Worm (Caenorhabditis elegans): ENCODE results near the gene T01D1.8.

T01D1.8 gene

ce11 chrII:162182-162581 lies 24.4 kb upstream of the T01D1.8 start, which contains the start of gene etr-1:
etr-1 (plus strand) TSS chrII:162374.
- peak; percentile 92 for TF ChIP-seq dmd-6 (GFP tag; IDR thresholded peaks at IDR 0.05)
- TF ChIP-seq tag-97 (GFP tag; IDR thresholded peaks at IDR 0.05) = no peak
- peak; percentile 37; the same call in 1 of the 2 replicates for TF ChIP-seq mxl-2 (GFP tag; conservative IDR thresholded peaks at IDR 0.05)
- TF ChIP-seq daf-16 (GFP tag; optimal IDR thresholded peaks at IDR 0.05) = no peak
- peak; percentile 82 for TF ChIP-seq daf-16 (tag; optimal IDR thresholded peaks at IDR 0.05)
- TF ChIP-seq nhr-28 (tag; optimal IDR thresholded peaks at IDR 0.05) = peak; percentile 92
- TF ChIP-seq nhr-111 (GFP tag; optimal IDR thresholded peaks at IDR 0.05) = no peak
- TF ChIP-seq mxl-3 (GFP tag; optimal IDR thresholded peaks at IDR 0.05) = peak; percentile 88
- TF ChIP-seq mep-1 (tag; optimal IDR thresholded peaks at IDR 0.05) = peak; percentile 16
- no peak for TF ChIP-seq zfp-2 (tag; optimal IDR thresholded peaks at IDR 0.05)
- TF ChIP-seq cey-2 (tag; optimal IDR thresholded peaks at IDR 0.05; ENCODE audit: borderline replicate concordance, insufficient read depth) = peak; percentile 48
- TF ChIP-seq rbr-2 (tag; optimal IDR thresholded peaks at IDR 0.05) = no peak
- TF ChIP-seq Y75B8A.6 (GFP tag; IDR thresholded peaks at IDR 0.05) = no peak
- TF ChIP-seq madf-5 (GFP tag; IDR thresholded peaks at IDR 0.05) = no peak
- TF ChIP-seq sdz-12 (GFP tag; optimal IDR thresholded peaks at IDR 0.05) = no peak
- TF ChIP-seq ztf-11 (tag; optimal IDR thresholded peaks at IDR 0.05) = no peak
- no peak for TF ChIP-seq daf-19 (GFP tag; conservative IDR thresholded peaks at IDR 0.05)
- TF ChIP-seq hlh-11 (tag; optimal IDR thresholded peaks at IDR 0.05) = peak; percentile 94
- peak in 1 of 2 experiments; percentile 57 for TF ChIP-seq mdl-1 (tag; optimal IDR thresholded peaks at IDR 0.05)
- no peak for TF ChIP-seq ceh-82 (tag; optimal IDR thresholded peaks at IDR 0.05)
- TF ChIP-seq spr-3 (GFP tag; optimal IDR thresholded peaks at IDR 0.05) = no peak
- peak; percentile 64 for TF ChIP-seq nhr-41 (GFP tag; IDR thresholded peaks at IDR 0.05)
- TF ChIP-seq lin-29 (GFP tag; IDR thresholded peaks at IDR 0.05) = no peak
- peak in 1 of 2 experiments; percentile 13 for TF ChIP-seq unc-62 (GFP tag; optimal IDR thresholded peaks at IDR 0.05 in 1 of 2)
- TF ChIP-seq unc-62 (tag; optimal IDR thresholded peaks at IDR 0.05) = no peak
- no peak for TF ChIP-seq Y105C5A.15 (GFP tag; IDR thresholded peaks at IDR 0.05)
- no peak for TF ChIP-seq spr-1 (tag; optimal IDR thresholded peaks at IDR 0.05)
- 0 out of 2 replicates have a peak, but pooled peaks have one; percentile 21 for TF ChIP-seq arid-1 (GFP tag; conservative IDR thresholded peaks at IDR 0.05)
- TF ChIP-seq zag-1 (tag; optimal IDR thresholded peaks at IDR 0.05) = no peak
- no peak for TF ChIP-seq mdt-29 (GFP tag; IDR thresholded peaks at IDR 0.05)
- TF ChIP-seq lin-38 (GFP tag; IDR thresholded peaks at IDR 0.05) = peak; percentile 25; the same call in 1 of the 2 replicates
- TF ChIP-seq Y5F2A.4 (GFP tag; optimal IDR thresholded peaks at IDR 0.05) = no peak
- TF ChIP-seq duxl-1 (tag; optimal IDR thresholded peaks at IDR 0.05; ENCODE audit: poor library complexity) = no peak
- TF ChIP-seq hif-1 (tag; optimal IDR thresholded peaks at IDR 0.05) = no peak
- no peak for TF ChIP-seq aly-2 (tag; optimal IDR thresholded peaks at IDR 0.05)
- no peak for TF ChIP-seq T20F7.1 (GFP tag; optimal IDR thresholded peaks at IDR 0.05)
- TF ChIP-seq ceh-20 (GFP tag; IDR thresholded peaks at IDR 0.05) = peak; percentile 61
- TF ChIP-seq madf-9 (GFP tag; conservative IDR thresholded peaks at IDR 0.05) = no peak
- TF ChIP-seq set-16 (GFP tag; IDR thresholded peaks at IDR 0.05) = no peak
- no peak for TF ChIP-seq egl-43 (GFP tag; IDR thresholded peaks at IDR 0.05)
- TF ChIP-seq ceh-62 (tag; optimal IDR thresholded peaks at IDR 0.05) = no peak
- TF ChIP-seq nhr-25 (tag; optimal IDR thresholded peaks at IDR 0.05; ENCODE audit: borderline replicate concordance, insufficient read depth) = peak; percentile 16
- no peak for TF ChIP-seq T26A8.4 (GFP tag; IDR thresholded peaks at IDR 0.05)
- TF ChIP-seq zfp-3 (GFP tag; conservative IDR thresholded peaks at IDR 0.05) = no peak
- no peak for TF ChIP-seq F49E8.2 (tag; optimal IDR thresholded peaks at IDR 0.05; ENCODE audit: borderline replicate concordance)
- TF ChIP-seq zip-2 (tag; optimal IDR thresholded peaks at IDR 0.05) = no peak
- no peak for TF ChIP-seq ctbp-1 (GFP tag; IDR thresholded peaks at IDR 0.05)
- TF ChIP-seq aha-1 (tag) = peak; percentile 37
- TF ChIP-seq jun-1 (tag; optimal IDR thresholded peaks at IDR 0.05) = peak; percentile 22
- TF ChIP-seq hmg-1.1 (GFP tag; IDR thresholded peaks at IDR 0.05) = 0 out of 2 replicates have a peak, but pooled peaks have one; percentile 12
- no peak for TF ChIP-seq ceh-44 (GFP tag; IDR thresholded peaks at IDR 0.05)

Measured in whole organism, L4 larva.